Worm (Caenorhabditis elegans) whole organism, late embryonic: ENCODE data around the gene EGAP2.2.

ENCODE experiments used
- ceh-48 ChIP-seq: sonication (generic microtip); optimal IDR thresholded peaks from 2 replicates; lab custom pipeline; 2016; ENCODE audit warnings: missing genetic modification characterization, inconsistent platforms, missing compliant biosample characterization
- ceh-6 ChIP-seq: fragments of 200-800 bp; sonication (Bioruptor generic); optimal IDR thresholded peaks from 2 replicates; lab custom pipeline; 2018; ENCODE audit warnings: mild to moderate bottlenecking, missing genetic modification characterization, missing compliant biosample characterization
- dmd-4 ChIP-seq: sonication (generic microtip); optimal IDR thresholded peaks from 2 replicates; lab custom pipeline; 2016; ENCODE audit warnings: borderline replicate concordance, missing genetic modification characterization, missing compliant biosample characterization
- elt-2 ChIP-seq: sonication (generic microtip); optimal IDR thresholded peaks from 2 replicates; lab custom pipeline; 2016; ENCODE audit warnings: missing genetic modification reagents, missing genetic modification characterization, missing compliant biosample characterization
- ets-4 ChIP-seq: sonication (generic microtip); optimal IDR thresholded peaks from 2 replicates; lab custom pipeline; 2016; ENCODE audit warnings: missing genetic modification characterization, missing compliant biosample characterization
- pax-1 ChIP-seq: fragments of 150-350 bp; optimal IDR thresholded peaks from 2 replicates; lab custom pipeline; 2014; ENCODE audit warnings: missing biosample characterization, missing genetic modification characterization
- pros-1 ChIP-seq: fragments of 150-350 bp; optimal IDR thresholded peaks from 2 replicates; lab custom pipeline; 2014; ENCODE audit warnings: missing biosample characterization, missing genetic modification reagents, missing genetic modification characterization
- sdc-2 ChIP-seq: sonication (generic microtip); optimal IDR thresholded peaks from 2 replicates; lab custom pipeline; 2016; ENCODE audit warnings: missing genotype, missing genetic modification characterization, missing compliant biosample characterization

ce11 chrII:5228662-5229061, 1.0 kb upstream of the EGAP2.2 start:
- TF ChIP-seq sdc-2 (tag; lab: Kevin White, UChicago) (no peak), ets-4 (tag; lab: Kevin White, UChicago) (no peak), pax-1 (no peak), dmd-4 (no peak), ceh-48 (tag; lab: Kevin White, UChicago) (no peak), elt-2 (tag; lab: Kevin White, UChicago) (no peak), ceh-6 (GFP tag; lab: Kevin White, UChicago) (no peak), pros-1 (tag; lab: Kevin White, UChicago) (no peak)
